Fruit fly (Drosophila melanogaster) whole organism, embryonic: ENCODE results near the gene CG4942.

ENCODE experiments used
- Bteb2 ChIP-seq: fragments of 200-800 bp; sonication (Bioruptor generic); optimal IDR thresholded peaks from 2 replicates; lab custom pipeline; 2016; ENCODE audit warnings: missing biosample characterization, missing genetic modification characterization
- CG10959 ChIP-seq: fragments of 200-800 bp; sonication (Bioruptor generic); IDR thresholded peaks from 2 replicates; pipeline ENCODE4 v1.3.6; 2022; ENCODE audit warnings: missing biosample characterization, missing genetic modification characterization
- CG17359 ChIP-seq: fragments of 200-800 bp; sonication (Bioruptor generic); optimal IDR thresholded peaks from 3 replicates; lab custom pipeline; 2018; ENCODE audit warnings: missing biosample characterization, mild to moderate bottlenecking, missing genetic modification characterization, moderate library complexity
- CG1832 ChIP-seq: fragments of 200-800 bp; sonication (Bioruptor generic); optimal IDR thresholded peaks from 2 replicates; lab custom pipeline; 2017; ENCODE audit warnings: missing biosample characterization, mild to moderate bottlenecking, missing genetic modification characterization, inconsistent platforms
- CG18764 ChIP-seq: fragments of 200-800 bp; sonication (Bioruptor generic); optimal IDR thresholded peaks from 3 replicates; lab custom pipeline; 2016; ENCODE audit warnings: missing biosample characterization, missing genetic modification characterization
- CG5953 ChIP-seq: fragments of 200-800 bp; sonication (Bioruptor generic); IDR thresholded peaks from 2 replicates; pipeline ENCODE4 v1.3.6; 2022; ENCODE audit warnings: missing biosample characterization, missing genetic modification characterization
- CG6654 ChIP-seq: fragments of 200-800 bp; sonication (Bioruptor generic); optimal IDR thresholded peaks from 2 replicates; lab custom pipeline; 2017; ENCODE audit warnings: missing biosample characterization, mild to moderate bottlenecking, missing genetic modification characterization
- CG7839 ChIP-seq: fragments of 200-800 bp; sonication (Bioruptor generic); optimal IDR thresholded peaks from 3 replicates; lab custom pipeline; 2018; ENCODE audit warnings: missing biosample characterization, mild to moderate bottlenecking, missing genetic modification characterization, moderate library complexity
- CG7928 ChIP-seq: fragments of 200-800 bp; sonication (Bioruptor generic); optimal IDR thresholded peaks from 2 replicates; lab custom pipeline; 2017; ENCODE audit warnings: missing biosample characterization, mild to moderate bottlenecking, missing genetic modification characterization
- CG7963 ChIP-seq: fragments of 200-800 bp; sonication (Bioruptor generic); IDR thresholded peaks from 3 replicates; pipeline ENCODE4 v1.3.6; 2022; ENCODE audit warnings: missing biosample characterization, missing genetic modification characterization; ENCODE audit not compliant: partially characterized antibody
- CG9932 ChIP-seq: fragments of 200-800 bp; sonication (Bioruptor generic); IDR thresholded peaks from 2 replicates; pipeline ENCODE4 v1.3.6; 2022; ENCODE audit warnings: missing biosample characterization, missing genetic modification characterization
- D19B ChIP-seq: fragments of 200-800 bp; sonication (Bioruptor generic); optimal IDR thresholded peaks from 2 replicates; lab custom pipeline; 2017; ENCODE audit warnings: missing biosample characterization, mild to moderate bottlenecking, missing genetic modification characterization
- Doc2 ChIP-seq: fragments of 200-800 bp; sonication (Bioruptor generic); IDR thresholded peaks from 2 replicates; pipeline ENCODE4 v1.3.6; 2022; ENCODE audit warnings: missing biosample characterization, missing genetic modification characterization
- Elba2 ChIP-seq: fragments of 200-800 bp; sonication (Bioruptor generic); optimal IDR thresholded peaks from 3 replicates; lab custom pipeline; 2016; ENCODE audit warnings: missing biosample characterization, missing genetic modification characterization
- Fer2 ChIP-seq: fragments of 200-800 bp; sonication (Bioruptor generic); optimal IDR thresholded peaks from 2 replicates; lab custom pipeline; 2018; ENCODE audit warnings: missing biosample characterization, mild to moderate bottlenecking, missing genetic modification characterization, moderate library complexity
- Fer3 ChIP-seq: fragments of 200-800 bp; sonication (Bioruptor generic); optimal IDR thresholded peaks from 2 replicates; lab custom pipeline; 2018; ENCODE audit warnings: missing biosample characterization, mild to moderate bottlenecking, missing genetic modification characterization, moderate library complexity
- H2.0 ChIP-seq: fragments of 200-800 bp; sonication (Bioruptor generic); IDR thresholded peaks from 2 replicates; pipeline ENCODE4 v1.3.6; 2022; ENCODE audit warnings: missing biosample characterization, missing genetic modification characterization
- NC2β ChIP-seq: fragments of 200-800 bp; sonication (Bioruptor generic); optimal IDR thresholded peaks from 2 replicates; lab custom pipeline; 2016; ENCODE audit warnings: missing biosample characterization, missing genetic modification characterization
- Ravus ChIP-seq: fragments of 200-800 bp; sonication (Bioruptor generic); IDR thresholded peaks from 2 replicates; pipeline ENCODE4 v1.3.6; 2022; ENCODE audit warnings: missing biosample characterization, missing genetic modification characterization
- Six4 ChIP-seq: fragments of 200-800 bp; sonication (Bioruptor generic); optimal IDR thresholded peaks from 2 replicates; lab custom pipeline; 2016; ENCODE audit warnings: missing biosample characterization, missing genetic modification characterization
- Sry-β ChIP-seq: fragments of 200-800 bp; sonication (Bioruptor generic); optimal IDR thresholded peaks from 2 replicates; lab custom pipeline; 2018; ENCODE audit warnings: missing biosample characterization, mild to moderate bottlenecking, missing genetic modification characterization, moderate library complexity
- ase ChIP-seq: fragments of 200-800 bp; sonication (Bioruptor generic); IDR thresholded peaks from 3 replicates; pipeline ENCODE4 v1.3.6; 2022; ENCODE audit warnings: missing biosample characterization, missing genetic modification characterization
- chn ChIP-seq: fragments of 200-800 bp; sonication (Bioruptor generic); optimal IDR thresholded peaks from 2 replicates; lab custom pipeline; 2016; ENCODE audit warnings: missing biosample characterization, missing genetic modification characterization
- ci ChIP-seq: fragments of 200-800 bp; sonication (Bioruptor generic); IDR thresholded peaks from 3 replicates; pipeline ENCODE4 v1.3.6; 2022; ENCODE audit warnings: missing biosample characterization, missing genetic modification characterization
- dysf ChIP-seq: fragments of 200-800 bp; sonication (Bioruptor generic); IDR thresholded peaks from 3 replicates; pipeline ENCODE4 v1.3.6; 2022; ENCODE audit warnings: missing biosample characterization, missing genetic modification characterization
- ftz-f1 ChIP-seq: fragments of 200-800 bp; sonication (Bioruptor generic); optimal IDR thresholded peaks from 2 replicates; lab custom pipeline; 2016; ENCODE audit warnings: missing biosample characterization, missing genetic modification characterization
- gem ChIP-seq: fragments of 200-800 bp; sonication (Bioruptor generic); optimal IDR thresholded peaks from 2 replicates; lab custom pipeline; 2019; ENCODE audit warnings: missing biosample characterization, mild to moderate bottlenecking, missing genetic modification characterization, moderate library complexity
- hbn ChIP-seq: fragments of 200-800 bp; sonication (Bioruptor generic); IDR thresholded peaks from 2 replicates; pipeline ENCODE4 v1.3.6; 2022; ENCODE audit warnings: missing biosample characterization, missing genetic modification characterization; ENCODE audit not compliant: partially characterized antibody
- ken ChIP-seq: fragments of 200-800 bp; sonication (Bioruptor generic); IDR thresholded peaks from 3 replicates; pipeline ENCODE4 v1.3.6; 2022; ENCODE audit warnings: missing biosample characterization, missing genetic modification characterization
- klu ChIP-seq: fragments of 200-800 bp; sonication (Bioruptor generic); IDR thresholded peaks from 2 replicates; pipeline ENCODE4 v1.3.6; 2022; ENCODE audit warnings: missing biosample characterization, missing genetic modification characterization
- lbe ChIP-seq: fragments of 200-800 bp; sonication (Bioruptor generic); optimal IDR thresholded peaks from 2 replicates; lab custom pipeline; 2016; ENCODE audit warnings: missing biosample characterization, mild to moderate bottlenecking, missing genetic modification characterization
- nmo ChIP-seq: fragments of 200-800 bp; sonication (Bioruptor generic); optimal IDR thresholded peaks from 2 replicates; lab custom pipeline; 2018; ENCODE audit warnings: missing biosample characterization, mild to moderate bottlenecking, missing genetic modification characterization, moderate library complexity
- pan ChIP-seq, 4 experiments: fragments of >200 bp in 3 of 4; fragments of 200-800 bp in 1 of 4; sonication (Bioruptor generic) in 1 of 4; optimal IDR thresholded peaks in 3 of 4; IDR thresholded peaks in 1 of 4; 2 replicates each; pipeline versions ENCODE4 v1.3.6 to Lab custom; 2017 to 2022; ENCODE audit warnings: missing biosample characterization in 2 of 4, missing genetic modification characterization in 2 of 4, mixed read lengths in 1 of 4
- phol ChIP-seq: fragments of 200-800 bp; sonication (Bioruptor generic); optimal IDR thresholded peaks from 3 replicates; lab custom pipeline; 2018; ENCODE audit warnings: missing biosample characterization, mild to moderate bottlenecking, missing genetic modification characterization, moderate library complexity
- pros ChIP-seq: fragments of 200-800 bp; sonication (Bioruptor generic); optimal IDR thresholded peaks from 3 replicates; lab custom pipeline; 2019; ENCODE audit warnings: missing biosample characterization, mild to moderate bottlenecking, missing genetic modification characterization, moderate library complexity
- pum ChIP-seq: fragments of 200-800 bp; sonication (Bioruptor generic); optimal IDR thresholded peaks from 2 replicates; lab custom pipeline; 2016; ENCODE audit warnings: missing biosample characterization, missing genetic modification characterization
- scrt ChIP-seq: fragments of 200-800 bp; sonication (Bioruptor generic); optimal IDR thresholded peaks from 2 replicates; lab custom pipeline; 2018; ENCODE audit warnings: missing biosample characterization, mild to moderate bottlenecking, missing genetic modification characterization, moderate library complexity
- sd ChIP-seq: fragments of 200-800 bp; sonication (Bioruptor generic); optimal IDR thresholded peaks from 3 replicates; lab custom pipeline; 2018; ENCODE audit warnings: missing biosample characterization, mild to moderate bottlenecking, missing genetic modification characterization, moderate library complexity
- tap ChIP-seq: fragments of 200-800 bp; optimal IDR thresholded peaks from 3 replicates; lab custom pipeline; 2019; ENCODE audit warnings: missing biosample characterization, mild to moderate bottlenecking, missing genetic modification characterization, moderate library complexity
- ttk ChIP-seq: fragments of 200-800 bp; sonication (Bioruptor generic); IDR thresholded peaks from 2 replicates; pipeline ENCODE4 v2.1.2; 2022; ENCODE audit warnings: missing biosample characterization, missing genetic modification characterization
- unpg ChIP-seq: fragments of 200-800 bp; sonication (Bioruptor generic); optimal IDR thresholded peaks from 3 replicates; lab custom pipeline; 2018; ENCODE audit warnings: missing biosample characterization, mild to moderate bottlenecking, missing genetic modification characterization, moderate library complexity
- wor ChIP-seq: fragments of 200-800 bp; sonication (Bioruptor generic); IDR thresholded peaks from 2 replicates; pipeline ENCODE4 v1.3.6; 2022; ENCODE audit warnings: missing biosample characterization, missing genetic modification characterization

Gene CG4942

dm6 chr3L:9033999-9034626 lies 38.8 kb upstream of the CG4942 start (continued):
- TF ChIP-seq CG17359, result peak; percentile 84
- no peak for TF ChIP-seq NC2β (GFP tag; lab: Kevin White, UChicago)
- peak; percentile 31 for TF ChIP-seq CG6654 (GFP tag; lab: Kevin White, UChicago)
- TF ChIP-seq Doc2, result no peak
- peak; percentile 39; the same call in 1 of the 3 replicates for TF ChIP-seq ase (GFP tag; lab: Robert Waterston, UW)
- no peak for TF ChIP-seq Bteb2 (GFP tag; lab: Kevin White, UChicago)
- TF ChIP-seq unpg (GFP tag; lab: Kevin White, UChicago), result peak; percentile 3
- TF ChIP-seq pan (optimal IDR thresholded peaks at IDR 0.05; lab: Kevin White, UChicago), result no peak
- peak in 1 of 2 experiments; percentile 78 for TF ChIP-seq pan (GFP tag; optimal IDR thresholded peaks at IDR 0.05 in 1 of 2, IDR thresholded peaks at IDR 0.05 in 1 of 2)
- no peak for TF ChIP-seq CG9932
- peak; percentile 86 for TF ChIP-seq CG10959 (GFP tag; lab: Robert Waterston, UW)
- TF ChIP-seq wor (GFP tag; lab: Robert Waterston, UW), result peak; percentile 43; the same call in 1 of the 2 replicates
- no peak for TF ChIP-seq ftz-f1 (GFP tag; lab: Kevin White, UChicago)
- TF ChIP-seq CG18764 (GFP tag; lab: Kevin White, UChicago), result peak; percentile 55
- no peak for TF ChIP-seq D19B (GFP tag; lab: Kevin White, UChicago)
- no peak for TF ChIP-seq Ravus (GFP tag; lab: Robert Waterston, UW)
- TF ChIP-seq tap (tag; lab: Kevin White, UChicago), result peak; percentile 74
- TF ChIP-seq gem, result peak; percentile 30
- peak; percentile 11 for TF ChIP-seq chn
- no peak for TF ChIP-seq Elba2 (GFP tag; lab: Kevin White, UChicago)
- peak; percentile 14 for TF ChIP-seq lbe (GFP tag; lab: Kevin White, UChicago)
- no peak for TF ChIP-seq Fer2
- TF ChIP-seq ci, result peak; percentile 83
- no peak for TF ChIP-seq ken (GFP tag; lab: Robert Waterston, UW)
- no peak for TF ChIP-seq sd (tag; lab: Kevin White, UChicago)
- peak; percentile 66 for TF ChIP-seq nmo (GFP tag; lab: Kevin White, UChicago)
- TF ChIP-seq pum, result no peak
- no peak for TF ChIP-seq pros (GFP tag; lab: Kevin White, UChicago)
- TF ChIP-seq phol (tag; lab: Kevin White, UChicago), result peak; percentile 87
- no peak; the same call in 1 of the 2 replicates for TF ChIP-seq klu
- peak; percentile 62 for TF ChIP-seq H2.0 (GFP tag; lab: Robert Waterston, UW)
- peak; percentile 69 for TF ChIP-seq CG7839 (tag; lab: Kevin White, UChicago)
- no peak for TF ChIP-seq hbn
- TF ChIP-seq dysf (GFP tag; lab: Robert Waterston, UW), result peak; percentile 62; the same call in 2 of the 3 replicates
- TF ChIP-seq ttk (GFP tag; lab: Robert Waterston, UW), result peak; percentile 77; the same call in 1 of the 2 replicates
- TF ChIP-seq scrt (GFP tag; lab: Kevin White, UChicago), result peak; percentile 32
- TF ChIP-seq Six4 (GFP tag; lab: Kevin White, UChicago), result peak; percentile 48
- TF ChIP-seq CG5953 (GFP tag; lab: Robert Waterston, UW), result peak; percentile 39; the same call in 1 of the 2 replicates
- no peak for TF ChIP-seq Sry-β
- TF ChIP-seq CG7963, result no peak
- no peak for TF ChIP-seq CG7928 (GFP tag; lab: Kevin White, UChicago)
- TF ChIP-seq Fer3 (tag; lab: Kevin White, UChicago), result peak; percentile 39
- no peak for TF ChIP-seq CG1832 (GFP tag; lab: Kevin White, UChicago)
